Worm (Caenorhabditis elegans) whole organism, L2 larva: ENCODE results near the gene C49C8.5.

Source experiments
- aly-2 ChIP-seq: fragments of 150-350 bp; optimal IDR thresholded peaks from 2 replicates; lab custom pipeline; 2014; ENCODE audit warnings: missing biosample characterization, missing genetic modification characterization
- ama-1 ChIP-seq: fragments of 150-350 bp; optimal IDR thresholded peaks from 2 replicates; lab custom pipeline; 2018; ENCODE audit warnings: inconsistent platforms
- elt-1 ChIP-seq: fragments of 150-350 bp; optimal IDR thresholded peaks from 2 replicates; lab custom pipeline; 2014; ENCODE audit warnings: missing biosample characterization, missing genetic modification characterization
- lin-11 ChIP-seq: fragments of 150-350 bp; sonication (generic microtip); optimal IDR thresholded peaks from 2 replicates; lab custom pipeline; 2014; ENCODE audit warnings: missing biosample characterization, missing genetic modification characterization, inconsistent platforms, mixed read lengths
- mdl-1 ChIP-seq, 2 experiments: fragments of 150-350 bp in 1 of 2; sonication (generic microtip) in 1 of 2; optimal IDR thresholded peaks; 2 replicates each; lab custom pipeline; 2017; ENCODE audit warnings: missing biosample characterization in 2 of 2, missing genetic modification characterization in 2 of 2
- snpc-4 ChIP-seq: fragments of 150-350 bp; optimal IDR thresholded peaks from 2 replicates; lab custom pipeline; 2014; ENCODE audit warnings: missing biosample characterization, missing genetic modification characterization
- zag-1 ChIP-seq: fragments of 150-350 bp; optimal IDR thresholded peaks from 2 replicates; lab custom pipeline; 2014; ENCODE audit warnings: missing biosample characterization, missing genetic modification characterization
- ztf-4 ChIP-seq: fragments of 150-350 bp; optimal IDR thresholded peaks from 2 replicates; lab custom pipeline; 2014; ENCODE audit warnings: missing biosample characterization, missing genetic modification characterization

ce11 chrIV:8673733-8674375 is 20.4 kb upstream of the C49C8.5 start:
- TF ChIP-seq ztf-4 (tag; lab: Kevin White, UChicago) (no peak), ama-1 (lab: Kevin White, UChicago) (no peak), mdl-1 (tag; optimal IDR thresholded peaks at IDR 0.05; lab: Kevin White, UChicago) (no peak), aly-2 (tag; lab: Kevin White, UChicago) (no peak), snpc-4 (tag; lab: Kevin White, UChicago) (no peak), zag-1 (tag; lab: Kevin White, UChicago) (no peak), elt-1 (no peak), lin-11 (tag; lab: Kevin White, UChicago) (no peak)
